Worm (Caenorhabditis elegans): ENCODE results near the gene F58A6.9.
A peak's percentile ranks its signal among the peaks of the same experiment; 100 is the strongest.

DNA sequence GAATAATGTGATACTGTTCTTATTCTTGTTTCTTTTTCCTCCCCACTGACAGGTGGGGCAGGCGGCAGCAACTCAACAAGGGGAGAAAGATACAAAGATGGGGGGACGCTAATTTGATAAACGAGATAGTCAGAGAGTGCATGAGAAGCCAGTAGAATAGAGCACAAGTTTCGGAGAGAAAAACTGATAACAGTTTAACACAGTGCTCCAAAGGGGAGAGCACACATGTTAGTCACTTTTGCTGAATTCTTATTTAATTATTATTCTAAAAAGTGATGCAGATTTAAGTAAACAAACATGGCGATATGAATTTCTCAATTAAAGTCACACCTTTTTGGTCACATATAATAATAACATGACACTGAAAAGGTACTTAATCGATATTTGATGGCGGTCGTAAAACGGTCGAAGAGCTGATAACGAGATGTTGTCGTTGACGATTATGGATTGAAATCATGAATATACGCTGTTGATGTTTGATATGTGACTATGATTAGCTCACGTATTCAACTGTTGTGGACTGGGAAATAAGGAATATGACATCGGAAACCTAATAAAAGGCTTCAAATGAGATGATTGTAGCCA lies 27.4 kb upstream of the F58A6.9 start:
- peak in 1 of 2 experiments; percentile 1 for TF ChIP-seq unc-62 (GFP tag; optimal IDR thresholded peaks at IDR 0.05 in 1 of 2)
- TF ChIP-seq unc-62 (tag; optimal IDR thresholded peaks at IDR 0.05): no peak
- peak in 1 of 2 experiments; percentile 39 for TF ChIP-seq mdl-1 (tag; optimal IDR thresholded peaks at IDR 0.05)
- TF ChIP-seq nhr-77 (tag; optimal IDR thresholded peaks at IDR 0.05): peak; percentile 57
- no peak for TF ChIP-seq jun-1 (tag; optimal IDR thresholded peaks at IDR 0.05)
- no peak for TF ChIP-seq daf-19 (GFP tag; conservative IDR thresholded peaks at IDR 0.05)
- TF ChIP-seq lin-13 (GFP tag; optimal IDR thresholded peaks at IDR 0.05): no peak
